Worm (Caenorhabditis elegans) whole organism, L3 larva: ENCODE results near the gene taf-13.

ENCODE experiments used
- R02D3.7 ChIP-seq: fragments of 150-350 bp; optimal IDR thresholded peaks from 2 replicates; lab custom pipeline; 2014; ENCODE audit warnings: missing biosample characterization, missing genetic modification characterization
- aly-2 ChIP-seq: fragments of 150-350 bp; optimal IDR thresholded peaks from 2 replicates; lab custom pipeline; 2014; ENCODE audit warnings: missing biosample characterization, missing genetic modification characterization
- ceh-9 ChIP-seq: sonication (generic microtip); optimal IDR thresholded peaks from 2 replicates; lab custom pipeline; 2018; ENCODE audit warnings: missing biosample characterization, missing genetic modification characterization
- egl-27 ChIP-seq: sonication (generic microtip); optimal IDR thresholded peaks from 4 replicates; lab custom pipeline; 2017; ENCODE audit warnings: missing biosample characterization, missing genetic modification reagents, missing genetic modification characterization
- fkh-10 ChIP-seq: sonication (generic microtip); optimal IDR thresholded peaks from 2 replicates; lab custom pipeline; 2017; ENCODE audit warnings: missing biosample characterization, missing genetic modification reagents, missing genetic modification characterization
- lin-15B ChIP-seq: fragments of 150-350 bp; optimal IDR thresholded peaks from 2 replicates; lab custom pipeline; 2014; ENCODE audit warnings: missing biosample characterization, missing genetic modification characterization
- nhr-237 ChIP-seq: fragments of 150-350 bp; optimal IDR thresholded peaks from 2 replicates; lab custom pipeline; 2014; ENCODE audit warnings: missing biosample characterization, missing genetic modification characterization
- nhr-76 ChIP-seq: fragments of 150-350 bp; sonication (generic microtip); optimal IDR thresholded peaks from 5 replicates; lab custom pipeline; 2014; ENCODE audit warnings: missing biosample characterization, missing genetic modification characterization
- snpc-4 ChIP-seq: fragments of 150-350 bp; optimal IDR thresholded peaks from 2 replicates; lab custom pipeline; 2014; ENCODE audit warnings: missing biosample characterization, missing genetic modification characterization

- no peak for TF ChIP-seq snpc-4 (tag; lab: Kevin White, UChicago)
- no peak for TF ChIP-seq fkh-10
- TF ChIP-seq aly-2 (tag; lab: Kevin White, UChicago): no peak
- no peak for TF ChIP-seq ceh-9 (tag; lab: Kevin White, UChicago)
- TF ChIP-seq lin-15B (tag; lab: Kevin White, UChicago): peak; percentile 72
- no peak for TF ChIP-seq R02D3.7 (tag; lab: Kevin White, UChicago)
- no peak for TF ChIP-seq nhr-237 (tag; lab: Kevin White, UChicago)
- TF ChIP-seq nhr-76: no peak
- TF ChIP-seq egl-27 (tag; lab: Kevin White, UChicago): no peak
Measured at ce11 chrII:10607238-10607961, 2.0 kb upstream of the taf-13 start, which contains the start of gene ccm-3.
